Worm (Caenorhabditis elegans) whole organism, L2 larva: ENCODE results near the gene tdo-2.
A peak's percentile ranks its signal among the peaks of the same experiment; 100 is the strongest.

ENCODE experiments used
- C34F6.9 ChIP-seq: fragments of 150-350 bp; optimal IDR thresholded peaks from 2 replicates; lab custom pipeline; 2014; ENCODE audit warnings: missing biosample characterization, missing genetic modification characterization
- F13H6.1 ChIP-seq: sonication (generic microtip); optimal IDR thresholded peaks from 2 replicates; lab custom pipeline; 2016; ENCODE audit warnings: missing genetic modification characterization, missing compliant biosample characterization
- R02D3.7 ChIP-seq: fragments of 150-350 bp; optimal IDR thresholded peaks from 2 replicates; lab custom pipeline; 2014; ENCODE audit warnings: missing biosample characterization, missing genetic modification characterization
- ama-1 ChIP-seq: fragments of 150-350 bp; optimal IDR thresholded peaks from 2 replicates; lab custom pipeline; 2018; ENCODE audit warnings: inconsistent platforms
- blmp-1 ChIP-seq: sonication (generic microtip); optimal IDR thresholded peaks from 2 replicates; lab custom pipeline; 2017; ENCODE audit warnings: missing genetic modification characterization, mild to moderate bottlenecking, missing compliant biosample characterization, antibody characterized with exemption, moderate library complexity; ENCODE audit not compliant: insufficient read depth
- crh-2 ChIP-seq: sonication (generic microtip); optimal IDR thresholded peaks from 2 replicates; lab custom pipeline; 2017; ENCODE audit warnings: missing biosample characterization, missing genetic modification characterization
- dmd-4 ChIP-seq: sonication (generic microtip); optimal IDR thresholded peaks from 2 replicates; lab custom pipeline; 2017; ENCODE audit warnings: missing biosample characterization, missing genetic modification characterization
- egl-27 ChIP-seq: sonication (generic microtip); optimal IDR thresholded peaks from 3 replicates; lab custom pipeline; 2017; ENCODE audit warnings: missing biosample characterization, missing genetic modification reagents, missing genetic modification characterization
- fos-1 ChIP-seq: fragments of 150-350 bp; optimal IDR thresholded peaks from 2 replicates; lab custom pipeline; 2014; ENCODE audit warnings: missing biosample characterization, missing genetic modification characterization
- gmeb-1 ChIP-seq: fragments of 150-350 bp; optimal IDR thresholded peaks from 2 replicates; lab custom pipeline; 2014; ENCODE audit warnings: missing biosample characterization, missing genetic modification characterization
- lin-39 ChIP-seq: fragments of 150-350 bp; optimal IDR thresholded peaks from 2 replicates; lab custom pipeline; 2014; ENCODE audit warnings: missing biosample characterization, missing genetic modification reagents, missing genetic modification characterization
- lsy-2 ChIP-seq, 2 experiments: fragments of 150-350 bp in 1 of 2; sonication (generic microtip) in 1 of 2; optimal IDR thresholded peaks; 2 replicates each; lab custom pipeline; 2014 to 2017; ENCODE audit warnings: missing biosample characterization in 2 of 2, missing genetic modification characterization in 2 of 2
- mab-5 ChIP-seq: fragments of 150-350 bp; optimal IDR thresholded peaks from 2 replicates; lab custom pipeline; 2014; ENCODE audit warnings: missing biosample characterization, missing genetic modification characterization
- mdl-1 ChIP-seq, 2 experiments: fragments of 150-350 bp in 1 of 2; sonication (generic microtip) in 1 of 2; optimal IDR thresholded peaks; 2 replicates each; lab custom pipeline; 2017; ENCODE audit warnings: missing biosample characterization in 2 of 2, missing genetic modification characterization in 2 of 2
- nhr-10 ChIP-seq: sonication (generic microtip); optimal IDR thresholded peaks from 2 replicates; lab custom pipeline; 2017; ENCODE audit warnings: missing biosample characterization, missing genetic modification characterization
- nhr-12 ChIP-seq: fragments of 150-350 bp; optimal IDR thresholded peaks from 2 replicates; lab custom pipeline; 2014; ENCODE audit warnings: missing biosample characterization, missing genetic modification characterization
- nhr-129 ChIP-seq: fragments of 150-350 bp; optimal IDR thresholded peaks from 2 replicates; lab custom pipeline; 2014; ENCODE audit warnings: missing biosample characterization, missing genetic modification characterization
- nhr-23 ChIP-seq: fragments of 150-350 bp; optimal IDR thresholded peaks from 2 replicates; lab custom pipeline; 2014; ENCODE audit warnings: missing biosample characterization, missing genetic modification reagents, missing genetic modification characterization
- nhr-25 ChIP-seq: fragments of 150-350 bp; sonication (generic microtip); optimal IDR thresholded peaks from 3 replicates; lab custom pipeline; 2014; ENCODE audit warnings: missing biosample characterization, missing genetic modification characterization
- nhr-6 ChIP-seq: fragments of 150-350 bp; optimal IDR thresholded peaks from 2 replicates; lab custom pipeline; 2014; ENCODE audit warnings: missing biosample characterization, missing genetic modification characterization
- nhr-77 ChIP-seq: fragments of 150-350 bp; optimal IDR thresholded peaks from 2 replicates; lab custom pipeline; 2014; ENCODE audit warnings: missing biosample characterization, missing genetic modification characterization
- peb-1 ChIP-seq: fragments of 150-350 bp; optimal IDR thresholded peaks from 2 replicates; lab custom pipeline; 2014; ENCODE audit warnings: missing biosample characterization, missing genetic modification characterization
- sem-4 ChIP-seq: fragments of 150-350 bp; optimal IDR thresholded peaks from 2 replicates; lab custom pipeline; 2014; ENCODE audit warnings: missing biosample characterization, missing genetic modification reagents, missing genetic modification characterization
- skn-1 ChIP-seq: sonication (generic microtip); optimal IDR thresholded peaks from 2 replicates; lab custom pipeline; 2017; ENCODE audit warnings: missing biosample characterization, missing genetic modification characterization
- sma-3 ChIP-seq: sonication (generic microtip); optimal IDR thresholded peaks from 2 replicates; lab custom pipeline; 2016; ENCODE audit warnings: missing genetic modification reagents, missing genetic modification characterization, missing compliant biosample characterization
- sma-9 ChIP-seq, 2 experiments: fragments of 150-350 bp in 1 of 2; sonication (generic microtip) in 1 of 2; optimal IDR thresholded peaks; 2 replicates each; lab custom pipeline; 2014 to 2016; ENCODE audit warnings: missing genetic modification characterization in 2 of 2, mild to moderate bottlenecking in 1 of 2, missing biosample characterization in 1 of 2, missing compliant biosample characterization in 1 of 2, missing genetic modification reagents in 1 of 2, moderate library complexity in 1 of 2
- snpc-4 ChIP-seq: fragments of 150-350 bp; optimal IDR thresholded peaks from 2 replicates; lab custom pipeline; 2014; ENCODE audit warnings: missing biosample characterization, missing genetic modification characterization
- unc-39 ChIP-seq: fragments of 150-350 bp; optimal IDR thresholded peaks from 2 replicates; lab custom pipeline; 2014; ENCODE audit warnings: missing biosample characterization, missing genetic modification characterization
- unc-55 ChIP-seq: fragments of 150-350 bp; sonication (generic microtip); optimal IDR thresholded peaks from 3 replicates; lab custom pipeline; 2014; ENCODE audit warnings: missing biosample characterization, missing genetic modification reagents, missing genetic modification characterization
- unc-62 ChIP-seq: fragments of 150-350 bp; optimal IDR thresholded peaks from 2 replicates; lab custom pipeline; 2014; ENCODE audit warnings: missing biosample characterization, missing genetic modification reagents, missing genetic modification characterization
- ztf-1 ChIP-seq: fragments of 200-800 bp; sonication (Bioruptor generic); conservative IDR thresholded peaks from 2 replicates; pipeline ENCODE4 v1.3.6; 2022; ENCODE audit warnings: missing genetic modification characterization, missing compliant biosample characterization
- ztf-4 ChIP-seq: fragments of 150-350 bp; optimal IDR thresholded peaks from 2 replicates; lab custom pipeline; 2014; ENCODE audit warnings: missing biosample characterization, missing genetic modification characterization

Gene tdo-2

ce11 chrIII:5915926-5916325, 3.8 kb downstream of the tdo-2 start:
- TF ChIP-seq crh-2 (peak; percentile 44), fos-1 (tag; lab: Kevin White, UChicago) (peak; percentile 78), ztf-1 (GFP tag; lab: Robert Waterston, UW) (no peak), skn-1 (tag; lab: Kevin White, UChicago) (peak; percentile 57), nhr-77 (tag; lab: Kevin White, UChicago) (no peak)

ce11 chrIII:5914717-5915116, 5.0 kb downstream of the tdo-2 start:
- TF ChIP-seq sem-4 = no peak
- no peak for TF ChIP-seq nhr-23 (tag; lab: Kevin White, UChicago)
- peak; percentile 67 for TF ChIP-seq fos-1 (tag; lab: Kevin White, UChicago)
- TF ChIP-seq ztf-1 (GFP tag; lab: Robert Waterston, UW) = no peak
- peak; percentile 15 for TF ChIP-seq sma-9 (GFP tag; optimal IDR thresholded peaks at IDR 0.05; lab: Kevin White, UChicago)
- TF ChIP-seq sma-9 (tag; optimal IDR thresholded peaks at IDR 0.05; lab: Kevin White, UChicago) = no peak
- peak; percentile 74 for TF ChIP-seq crh-2

- TF ChIP-seq ztf-4 = no peak
- no peak for TF ChIP-seq nhr-12 (tag; lab: Kevin White, UChicago)
- no peak for TF ChIP-seq mdl-1 (tag; optimal IDR thresholded peaks at IDR 0.05; lab: Kevin White, UChicago)
- TF ChIP-seq sma-3 = no peak
- no peak for TF ChIP-seq R02D3.7 (tag; lab: Kevin White, UChicago)
- no peak for TF ChIP-seq nhr-6 (tag; lab: Kevin White, UChicago)
- TF ChIP-seq egl-27 (tag; lab: Kevin White, UChicago) = no peak
- no peak for TF ChIP-seq snpc-4 (tag; lab: Kevin White, UChicago)
- no peak for TF ChIP-seq unc-39 (tag; lab: Kevin White, UChicago)
- no peak for TF ChIP-seq nhr-129
- TF ChIP-seq, all 48 proteins: peak for 0
Measured at ce11 chrIII:5908408-5908807, 11.3 kb downstream of the tdo-2 start, which contains the start of gene C28H8.3. Gene C28H8.3 (plus strand): TSS chrIII:5908700.

ce11 chrIII:5906749-5907148, 13.0 kb downstream of the tdo-2 start, which contains the start of gene erd-2.2:
Gene erd-2.2 (plus strand): TSS chrIII:5907049.
- TF ChIP-seq lin-39 (tag; lab: Kevin White, UChicago) = no peak
- no peak for TF ChIP-seq gmeb-1 (tag; lab: Kevin White, UChicago)
- TF ChIP-seq blmp-1 (tag; lab: Kevin White, UChicago) = no peak
- no peak for TF ChIP-seq unc-62 (GFP tag; lab: Kevin White, UChicago)
- TF ChIP-seq nhr-10 (tag; lab: Kevin White, UChicago) = no peak
- TF ChIP-seq nhr-25 (tag; lab: Kevin White, UChicago) = no peak
- no peak for TF ChIP-seq ama-1 (lab: Kevin White, UChicago)
- no peak for TF ChIP-seq peb-1
- TF ChIP-seq snpc-4 (tag; lab: Kevin White, UChicago) = no peak
- TF ChIP-seq C34F6.9 (tag; lab: Kevin White, UChicago) = no peak
- no peak for TF ChIP-seq dmd-4

ce11 chrIII:5906059-5906458, 13.7 kb downstream of the tdo-2 start, which contains the start of gene dpff-1:
Gene dpff-1 (minus strand): TSS chrIII:5906346.
- TF ChIP-seq crh-2 (peak; percentile 3), C34F6.9 (tag; lab: Kevin White, UChicago) (peak; percentile 37), nhr-129 (peak; percentile 39), lsy-2 (tag; optimal IDR thresholded peaks at IDR 0.05; lab: Kevin White, UChicago) (peak in 1 of 2 experiments; percentile 44), F13H6.1 (peak; percentile 34), snpc-4 (tag; lab: Kevin White, UChicago) (no peak), gmeb-1 (tag; lab: Kevin White, UChicago) (peak; percentile 5), sma-3 (no peak), unc-55 (GFP tag; lab: Kevin White, UChicago) (peak; percentile 39), ama-1 (lab: Kevin White, UChicago) (peak; percentile 21)

- no peak for TF ChIP-seq mab-5
- no peak for TF ChIP-seq nhr-77 (tag; lab: Kevin White, UChicago)
- no peak for TF ChIP-seq nhr-23 (tag; lab: Kevin White, UChicago)
- TF ChIP-seq F13H6.1 = no peak
- no peak for TF ChIP-seq sma-3
Measured at ce11 chrIII:5902558-5902957, 17.2 kb downstream of the tdo-2 start.
